Worm (Caenorhabditis elegans): ENCODE results near the gene C02B8.7.

The C02B8.7 gene

ce11 chrX:8110193-8110592, 27.5 kb downstream of the C02B8.7 start, which contains the start of gene K07E3.1:
Gene K07E3.1 (plus strand): TSS chrX:8110439.
- TF ChIP-seq ceh-88 (GFP tag; IDR thresholded peaks at IDR 0.05) = no peak
- peak; percentile 72 for TF ChIP-seq nhr-85 (tag)

ce11 chrX:8109531-8109930, 28.1 kb downstream of the C02B8.7 start:
- peak in 1 of 2 experiments; percentile 27 for TF ChIP-seq lin-35 (GFP tag; optimal IDR thresholded peaks at IDR 0.05)
- TF ChIP-seq pag-3 (tag; optimal IDR thresholded peaks at IDR 0.05; ENCODE audit: borderline replicate concordance, insufficient read depth) = no peak
- no peak for TF ChIP-seq nhr-85 (tag)
- TF ChIP-seq ama-1 (optimal IDR thresholded peaks at IDR 0.05) = no peak
- no peak for TF ChIP-seq nhr-12 (tag; optimal IDR thresholded peaks at IDR 0.05)
- peak; percentile 49 for TF ChIP-seq nhr-47 (tag; optimal IDR thresholded peaks at IDR 0.05)
- TF ChIP-seq dpl-1 (GFP tag; optimal IDR thresholded peaks at IDR 0.05) = peak in 1 of 3 experiments; percentile 47
- TF ChIP-seq nhr-237 (tag; optimal IDR thresholded peaks at IDR 0.05) = no peak
- TF ChIP-seq nhr-19 (GFP tag; conservative IDR thresholded peaks at IDR 0.05) = 0 out of 2 replicates have a peak, but pooled peaks have one; percentile 17
- peak; percentile 58 for TF ChIP-seq rnt-1 (tag; optimal IDR thresholded peaks at IDR 0.05)
- no peak for TF ChIP-seq mef-2 (tag; optimal IDR thresholded peaks at IDR 0.05)
- TF ChIP-seq Y116A8C.19 (tag; optimal IDR thresholded peaks at IDR 0.05; ENCODE audit: borderline replicate concordance) = no peak
- peak; percentile 90 for TF ChIP-seq F16B12.6 (tag; optimal IDR thresholded peaks at IDR 0.05)
- no peak for TF ChIP-seq nhr-77 (tag; optimal IDR thresholded peaks at IDR 0.05)
- peak; percentile 16 for TF ChIP-seq xbp-1 (tag; optimal IDR thresholded peaks at IDR 0.05)
- peak in 1 of 2 experiments; percentile 33 for TF ChIP-seq mdl-1 (tag; optimal IDR thresholded peaks at IDR 0.05)
- TF ChIP-seq lin-14 (GFP tag; optimal IDR thresholded peaks at IDR 0.05) = peak; percentile 52
- no peak for TF ChIP-seq lin-15B (tag; optimal IDR thresholded peaks at IDR 0.05)
- peak; percentile 27 for TF ChIP-seq nhr-20 (tag; optimal IDR thresholded peaks at IDR 0.05)
- TF ChIP-seq dsc-1 (tag; optimal IDR thresholded peaks at IDR 0.05) = no peak
- TF ChIP-seq mep-1 (tag; optimal IDR thresholded peaks at IDR 0.05) = peak; percentile 70
- no peak for TF ChIP-seq fkh-8 (tag; optimal IDR thresholded peaks at IDR 0.05)
- no peak for TF ChIP-seq C16A3.4 (tag; optimal IDR thresholded peaks at IDR 0.05)
- peak; percentile 51 for TF ChIP-seq snu-23 (GFP tag; optimal IDR thresholded peaks at IDR 0.05)
- peak; percentile 28 for TF ChIP-seq swsn-7 (tag; optimal IDR thresholded peaks at IDR 0.05)
- no peak for TF ChIP-seq aha-1 (tag; optimal IDR thresholded peaks at IDR 0.05)
- peak in 1 of 2 experiments; percentile 18 for TF ChIP-seq efl-1 (optimal IDR thresholded peaks at IDR 0.05)
- TF ChIP-seq efl-1 (GFP tag; optimal IDR thresholded peaks at IDR 0.05 in 1 of 2) = peak; percentile 55 to 76
- TF ChIP-seq pqm-1 (tag; optimal IDR thresholded peaks at IDR 0.05) = no peak
- no peak for TF ChIP-seq ets-5 (GFP tag; IDR thresholded peaks at IDR 0.05)
- TF ChIP-seq fkh-4 (tag; optimal IDR thresholded peaks at IDR 0.05; ENCODE audit: borderline replicate concordance) = no peak
- peak; percentile 2 for TF ChIP-seq irx-1 (tag; optimal IDR thresholded peaks at IDR 0.05)
- TF ChIP-seq nhr-71 (tag; optimal IDR thresholded peaks at IDR 0.05) = peak; percentile 40
- TF ChIP-seq skn-1 (tag; optimal IDR thresholded peaks at IDR 0.05) = peak; percentile 31
- no peak for TF ChIP-seq unc-98 (GFP tag; IDR thresholded peaks at IDR 0.05)
- no peak for TF ChIP-seq egl-13 (tag; optimal IDR thresholded peaks at IDR 0.05)
- TF ChIP-seq lsy-2 (tag; optimal IDR thresholded peaks at IDR 0.05) = peak; percentile 21 to 44
- TF ChIP-seq nhr-90 (tag; optimal IDR thresholded peaks at IDR 0.05; ENCODE audit: poor library complexity) = peak; percentile 8
- TF ChIP-seq nhr-76 (tag; optimal IDR thresholded peaks at IDR 0.05) = no peak

DNA sequence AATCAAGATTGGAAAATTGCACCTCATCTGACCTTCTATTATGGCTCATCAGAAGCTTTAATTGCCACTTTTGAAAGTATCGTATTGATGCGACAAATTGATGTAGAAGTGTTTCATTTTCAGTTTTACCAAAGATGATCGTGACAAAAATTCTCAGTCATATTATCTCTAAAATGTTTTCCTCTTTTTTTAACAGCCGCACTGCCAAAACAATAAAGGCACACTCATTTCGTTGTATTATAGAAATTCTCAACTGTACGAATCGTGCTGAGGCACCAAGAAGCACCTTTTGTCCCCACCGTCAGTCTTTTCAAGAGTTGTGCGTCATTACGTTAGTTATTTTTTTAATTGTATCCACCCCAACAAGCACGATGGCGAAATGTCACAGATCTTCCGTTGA, 29.8 kb downstream of the C02B8.7 start, which contains the start of gene K07E3.9:
K07E3.9 (plus strand) TSS at position 301 of the 400 bp plus-strand sequence.
- TF ChIP-seq nhr-47 (tag; optimal IDR thresholded peaks at IDR 0.05) = no peak
- no peak for TF ChIP-seq fkh-4 (tag; optimal IDR thresholded peaks at IDR 0.05; ENCODE audit: borderline replicate concordance)
- no peak for TF ChIP-seq ztf-11 (tag; optimal IDR thresholded peaks at IDR 0.05)
- TF ChIP-seq egl-27 (tag; optimal IDR thresholded peaks at IDR 0.05) = no peak
- TF ChIP-seq nhr-20 (tag; optimal IDR thresholded peaks at IDR 0.05) = no peak
- no peak for TF ChIP-seq Y116A8C.19 (tag; optimal IDR thresholded peaks at IDR 0.05; ENCODE audit: borderline replicate concordance)
- TF ChIP-seq alr-1 (tag; optimal IDR thresholded peaks at IDR 0.05; ENCODE audit: borderline replicate concordance) = no peak
- no peak for TF ChIP-seq ceh-63 (GFP tag; optimal IDR thresholded peaks at IDR 0.05)
- no peak for TF ChIP-seq lsy-2 (tag; optimal IDR thresholded peaks at IDR 0.05)
- TF ChIP-seq snu-23 (GFP tag; optimal IDR thresholded peaks at IDR 0.05) = no peak
- no peak for TF ChIP-seq tlp-1 (tag; optimal IDR thresholded peaks at IDR 0.05)
- no peak for TF ChIP-seq fos-1 (tag; optimal IDR thresholded peaks at IDR 0.05)
- TF ChIP-seq unc-30 (tag; optimal IDR thresholded peaks at IDR 0.05) = no peak
- no peak for TF ChIP-seq C34B4.2 (tag; optimal IDR thresholded peaks at IDR 0.05)
